Fruit fly (Drosophila melanogaster): ENCODE results near the gene RAF2.

Gene RAF2

dm6 chr3L:16419059-16419773 lies 33.1 kb downstream of the RAF2 start, which contains the start of the genes TyrRS and CG33158:
Gene TyrRS (minus strand): TSS chr3L:16419302.
Gene CG33158 (plus strand): TSS chr3L:16419597.
- TF ChIP-seq noc (tag; optimal IDR thresholded peaks at IDR 0.05) = no peak

- no peak for TF ChIP-seq noc (tag; optimal IDR thresholded peaks at IDR 0.05)
Observed at dm6 chr3L:16429451-16429850, 43.3 kb downstream of the RAF2 start.

- TF ChIP-seq noc (tag; optimal IDR thresholded peaks at IDR 0.05) = no peak
Observed at dm6 chr3L:16431056-16431455, 44.9 kb downstream of the RAF2 start.

dm6 chr3L:16433556-16433955 lies 47.4 kb downstream of the RAF2 start:
- TF ChIP-seq noc (tag; optimal IDR thresholded peaks at IDR 0.05) = no peak

- TF ChIP-seq noc (tag; optimal IDR thresholded peaks at IDR 0.05) = no peak
Observed at dm6 chr3L:16437271-16437670, 51.1 kb downstream of the RAF2 start.

Measured in whole organism, larva.